Worm (Caenorhabditis elegans) whole organism, L4 larva: Measurements from ENCODE around the gene rcan-1.

Source experiments
- daf-8 ChIP-seq: fragments of 200-800 bp; sonication (Bioruptor generic); IDR thresholded peaks from 2 replicates; pipeline ENCODE4 v1.3.6; 2022; ENCODE audit warnings: missing genetic modification characterization, missing compliant biosample characterization
- pha-4 ChIP-seq, 2 experiments: fragments of 150-350 bp in 1 of 2; fragments of 200-800 bp in 1 of 2; sonication (Bioruptor generic) in 1 of 2; IDR thresholded peaks in 1 of 2; optimal IDR thresholded peaks in 1 of 2; 2 replicates each; pipeline versions ENCODE4 v1.3.6 to Lab custom; 2014 to 2022; ENCODE audit warnings: missing genetic modification characterization in 2 of 2, missing genetic modification reagents in 2 of 2, missing biosample characterization in 1 of 2, missing compliant biosample characterization in 1 of 2

ce11 chrIII:5635179-5635578 is 48.7 kb downstream of the rcan-1 start, which contains the start of gene ckk-1:
- TF ChIP-seq daf-8 (GFP tag; lab: Robert Waterston, UW) (no peak), pha-4 (GFP tag; IDR thresholded peaks at IDR 0.05; lab: Robert Waterston, UW) (no peak), pha-4 (tag; optimal IDR thresholded peaks at IDR 0.05; lab: Kevin White, UChicago) (no peak)
